Worm (Caenorhabditis elegans) whole organism, early embryonic: ENCODE measurements around the gene M05D6.5.

Experiments used
- B0310.2 ChIP-seq: sonication (generic microtip); optimal IDR thresholded peaks from 2 replicates; lab custom pipeline; 2016; ENCODE audit warnings: mild to moderate bottlenecking, missing genetic modification characterization, missing compliant biosample characterization
- aly-1 ChIP-seq: sonication (generic microtip); optimal IDR thresholded peaks from 2 replicates; lab custom pipeline; 2016; ENCODE audit warnings: missing genetic modification characterization, missing compliant biosample characterization
- ama-1 ChIP-seq: fragments of 150-350 bp; optimal IDR thresholded peaks from 2 replicates; lab custom pipeline; 2014
- ets-7 ChIP-seq: sonication (generic microtip); optimal IDR thresholded peaks from 2 replicates; lab custom pipeline; 2016; ENCODE audit warnings: missing genotype, missing genetic modification characterization, missing compliant biosample characterization
- flt-1 ChIP-seq: fragments of 200-800 bp; sonication (Bioruptor generic); IDR thresholded peaks from 2 replicates; pipeline ENCODE4 v1.3.6; 2022; ENCODE audit warnings: missing genetic modification characterization, missing compliant biosample characterization
- hmbx-1 ChIP-seq: sonication (generic microtip); optimal IDR thresholded peaks from 2 replicates; lab custom pipeline; 2016; ENCODE audit warnings: mild to moderate bottlenecking, missing genetic modification characterization, missing compliant biosample characterization
- hmg-4 ChIP-seq: fragments of 200-800 bp; sonication (Bioruptor generic); optimal IDR thresholded peaks from 2 replicates; lab custom pipeline; 2018; ENCODE audit warnings: mild to moderate bottlenecking, missing genetic modification characterization, missing compliant biosample characterization
- scrt-1 ChIP-seq: fragments of 200-800 bp; sonication (Bioruptor generic); IDR thresholded peaks from 2 replicates; pipeline ENCODE4 v1.3.6; 2022; ENCODE audit warnings: missing genetic modification characterization, missing compliant biosample characterization
- sea-1 ChIP-seq: fragments of 200-800 bp; sonication (Bioruptor generic); conservative IDR thresholded peaks from 2 replicates; pipeline ENCODE4 v1.3.6; 2022; ENCODE audit warnings: missing genetic modification characterization, missing compliant biosample characterization
- tbx-11 ChIP-seq: fragments of 200-800 bp; sonication (Bioruptor generic); IDR thresholded peaks from 2 replicates; pipeline ENCODE4 v1.3.6; 2022; ENCODE audit warnings: missing genetic modification characterization, missing compliant biosample characterization
- tbx-37 ChIP-seq: fragments of 200-800 bp; sonication (Bioruptor generic); conservative IDR thresholded peaks from 2 replicates; pipeline ENCODE4 v1.3.6; 2022; ENCODE audit warnings: missing genetic modification reagents, missing genetic modification characterization, missing compliant biosample characterization
- tra-4 ChIP-seq: sonication (generic microtip); optimal IDR thresholded peaks from 2 replicates; lab custom pipeline; 2017; ENCODE audit warnings: missing genetic modification characterization, missing compliant biosample characterization

DNA sequence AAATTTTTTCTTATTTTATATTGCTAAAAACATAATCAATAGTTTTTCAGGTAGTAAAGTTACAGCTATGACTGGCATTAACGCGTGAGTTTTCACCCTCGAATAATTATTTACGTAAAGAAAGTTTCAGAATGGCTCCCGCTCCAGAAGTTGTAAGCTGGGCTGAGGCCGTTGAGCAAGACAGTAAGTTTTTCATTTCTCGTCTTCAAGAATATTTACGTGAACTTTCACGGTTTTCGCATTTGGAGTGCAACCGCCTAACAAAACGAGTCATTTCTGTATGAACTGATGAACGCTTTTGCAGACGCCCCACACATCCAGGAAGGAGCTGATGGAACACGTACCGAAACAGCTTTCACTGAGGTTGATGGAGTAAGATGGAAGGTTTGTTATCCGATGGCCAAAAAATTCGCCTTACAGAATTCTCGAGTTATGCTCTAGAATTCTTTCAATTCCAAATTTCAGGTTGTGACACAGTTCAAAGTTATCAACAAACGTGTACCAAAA, 39.2 kb downstream of the M05D6.5 start, which contains the start of gene eif-3.G:
- TF ChIP-seq ama-1 (lab: Kevin White, UChicago) (no peak), tra-4 (tag; lab: Kevin White, UChicago) (no peak), hmbx-1 (tag; lab: Kevin White, UChicago) (no peak), ets-7 (no peak), aly-1 (tag; lab: Kevin White, UChicago) (no peak), B0310.2 (tag; lab: Kevin White, UChicago) (no peak), sea-1 (GFP tag; lab: Robert Waterston, UW) (no peak), tbx-37 (GFP tag; lab: Robert Waterston, UW) (no peak), tbx-11 (GFP tag; lab: Robert Waterston, UW) (no peak), scrt-1 (GFP tag; lab: Robert Waterston, UW) (no peak), hmg-4 (GFP tag; lab: Kevin White, UChicago) (no peak), flt-1 (GFP tag; lab: Robert Waterston, UW) (no peak)
